Worm (Caenorhabditis elegans): ENCODE data around the gene rgs-5.

DNA sequence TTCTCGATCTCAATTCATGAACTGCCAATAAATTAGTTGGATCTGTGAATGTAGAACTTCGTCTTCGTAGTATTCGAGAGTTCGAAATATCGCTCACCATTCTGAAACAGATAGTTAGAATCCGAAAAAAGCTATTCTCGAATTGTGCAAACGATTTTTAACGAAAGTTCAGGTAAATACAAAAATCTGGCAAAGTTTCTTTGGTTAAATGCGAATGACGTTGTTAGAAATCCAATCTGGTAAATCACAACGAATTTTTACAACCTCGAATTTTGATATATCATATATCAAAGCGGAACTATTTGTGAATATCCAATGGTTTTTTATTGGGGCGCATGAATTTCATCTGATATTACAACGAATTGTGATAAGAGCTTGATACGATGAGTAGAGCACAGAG, 10.9 kb downstream of the rgs-5 start, which contains the start of gene hpo-28:
- no peak for TF ChIP-seq lsy-27 (tag; optimal IDR thresholded peaks at IDR 0.05; ENCODE audit: borderline replicate concordance, insufficient read depth)
- no peak for TF ChIP-seq tbp1 (GFP tag; optimal IDR thresholded peaks at IDR 0.05)
- no peak for TF ChIP-seq sptf-2 (GFP tag; optimal IDR thresholded peaks at IDR 0.05)
- no peak for TF ChIP-seq pbrm-1 (GFP tag; IDR thresholded peaks at IDR 0.05)
- TF ChIP-seq mcd-1 (GFP tag; IDR thresholded peaks at IDR 0.05) = no peak
